Fruit fly (Drosophila melanogaster) Kc167 (cell line): ENCODE measurements around the gene comt.

Experiments used
- Myc ChIP-seq: fragments of >200 bp; optimal IDR thresholded peaks from 2 replicates; lab custom pipeline; 2017; ENCODE audit warnings: missing external identifiers
- Sin3A ChIP-seq: fragments of >200 bp; optimal IDR thresholded peaks from 2 replicates; lab custom pipeline; 2018; ENCODE audit warnings: missing external identifiers
- h ChIP-seq: fragments of >200 bp; optimal IDR thresholded peaks from 3 replicates; lab custom pipeline; 2018; ENCODE audit warnings: missing external identifiers
- insv ChIP-seq: fragments of >200 bp; optimal IDR thresholded peaks from 3 replicates; lab custom pipeline; 2018; ENCODE audit warnings: missing external identifiers
- psq ChIP-seq: fragments of >200 bp; optimal IDR thresholded peaks from 2 replicates; lab custom pipeline; 2017; ENCODE audit warnings: missing external identifiers
- ttk ChIP-seq: sonication (Bioruptor generic); optimal IDR thresholded peaks from 2 replicates; lab custom pipeline; 2017; ENCODE audit warnings: missing external identifiers

- no peak for TF ChIP-seq ttk
- no peak for TF ChIP-seq Sin3A (lab: Kevin White, UChicago)
- TF ChIP-seq h (lab: Kevin White, UChicago) = no peak
- TF ChIP-seq psq (lab: Kevin White, UChicago) = no peak
- TF ChIP-seq Myc (lab: Kevin White, UChicago) = no peak
- TF ChIP-seq insv (lab: Kevin White, UChicago) = no peak
Measured at dm6 chrX:13234738-13235470, 23.9 kb upstream of the comt start.
